Worm (Caenorhabditis elegans) whole organism, early embryonic: ENCODE results near the gene F09C6.15.

Experiments
- ama-1 ChIP-seq: fragments of 150-350 bp; optimal IDR thresholded peaks from 2 replicates; lab custom pipeline; 2014
- flt-1 ChIP-seq: fragments of 200-800 bp; sonication (Bioruptor generic); IDR thresholded peaks from 2 replicates; pipeline ENCODE4 v1.3.6; 2022; ENCODE audit warnings: missing genetic modification characterization, missing compliant biosample characterization
- hnd-1 ChIP-seq: sonication (generic microtip); optimal IDR thresholded peaks from 2 replicates; lab custom pipeline; 2016; ENCODE audit warnings: missing genetic modification characterization, missing compliant biosample characterization
- scrt-1 ChIP-seq: fragments of 200-800 bp; sonication (Bioruptor generic); IDR thresholded peaks from 2 replicates; pipeline ENCODE4 v1.3.6; 2022; ENCODE audit warnings: missing genetic modification characterization, missing compliant biosample characterization

DNA sequence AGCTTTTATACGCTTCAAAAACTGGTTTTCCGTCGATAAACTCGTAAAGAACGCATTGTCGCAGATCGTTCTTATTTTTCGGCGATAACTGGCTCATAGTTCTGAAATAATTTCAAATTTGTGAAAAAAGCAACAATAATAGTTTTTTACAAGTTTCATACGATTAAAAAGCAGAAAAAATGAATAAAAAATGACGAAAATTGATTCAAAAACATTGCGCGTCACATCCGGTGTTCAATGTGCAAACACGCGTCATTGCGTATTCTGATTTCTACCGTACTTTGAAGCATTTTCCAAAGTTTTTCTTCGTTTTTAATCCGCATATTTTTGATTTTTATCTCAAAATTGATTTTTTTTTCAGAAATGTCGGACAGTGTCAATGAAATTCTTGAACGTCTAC, 24.8 kb downstream of the F09C6.15 start, which contains the start of the genes fbxa-206 and Y102A5C.2:
- no peak for TF ChIP-seq scrt-1
- no peak for TF ChIP-seq ama-1
- TF ChIP-seq hnd-1 = no peak
- TF ChIP-seq flt-1 (GFP tag; lab: Robert Waterston, UW) = no peak
